Fruit fly (Drosophila melanogaster) whole organism, adult: ENCODE results near the gene Cyp4e3.

Experiments
- CG14711 ChIP-seq: fragments of 200-800 bp; sonication (Bioruptor generic); optimal IDR thresholded peaks from 2 replicates; lab custom pipeline; 2018; ENCODE audit warnings: missing biosample characterization, mild to moderate bottlenecking, missing genetic modification characterization, moderate library complexity
- CG1620 ChIP-seq: fragments of 200-800 bp; sonication (Bioruptor generic); optimal IDR thresholded peaks from 2 replicates; lab custom pipeline; 2016; ENCODE audit warnings: missing biosample characterization, missing genetic modification characterization
- CG5204 ChIP-seq: fragments of 200-800 bp; sonication (Bioruptor generic); optimal IDR thresholded peaks from 2 replicates; lab custom pipeline; 2016; ENCODE audit warnings: missing biosample characterization, missing genetic modification characterization
- CG7045 ChIP-seq: fragments of 200-800 bp; sonication (Bioruptor generic); optimal IDR thresholded peaks from 2 replicates; lab custom pipeline; 2017; ENCODE audit warnings: missing biosample characterization, mild to moderate bottlenecking, missing genetic modification characterization
- CG7101 ChIP-seq: fragments of 200-800 bp; sonication (Bioruptor generic); optimal IDR thresholded peaks from 2 replicates; lab custom pipeline; 2018; ENCODE audit warnings: missing biosample characterization, mild to moderate bottlenecking, missing genetic modification characterization, moderate library complexity
- Clk ChIP-seq: fragments of 200-800 bp; sonication (Bioruptor generic); optimal IDR thresholded peaks from 2 replicates; lab custom pipeline; 2017; ENCODE audit warnings: missing biosample characterization, missing genetic modification characterization
- Hr96 ChIP-seq: fragments of 200-800 bp; sonication (Bioruptor generic); optimal IDR thresholded peaks from 2 replicates; lab custom pipeline; 2016; ENCODE audit warnings: missing biosample characterization, missing genetic modification characterization
- cic ChIP-seq: fragments of 200-800 bp; sonication (Bioruptor generic); optimal IDR thresholded peaks from 2 replicates; lab custom pipeline; 2017; ENCODE audit warnings: missing biosample characterization, mild to moderate bottlenecking, missing genetic modification characterization, moderate library complexity
- kay ChIP-seq: fragments of 200-800 bp; sonication (Bioruptor generic); peaks from one replicate; lab custom pipeline; 2016; ENCODE audit warnings: missing biosample characterization, missing genetic modification characterization, borderline replicate concordance
- tj ChIP-seq: fragments of 200-800 bp; sonication (Bioruptor generic); optimal IDR thresholded peaks from 3 replicates; lab custom pipeline; 2017; ENCODE audit warnings: missing biosample characterization, mild to moderate bottlenecking, missing genetic modification characterization, moderate library complexity

DNA sequence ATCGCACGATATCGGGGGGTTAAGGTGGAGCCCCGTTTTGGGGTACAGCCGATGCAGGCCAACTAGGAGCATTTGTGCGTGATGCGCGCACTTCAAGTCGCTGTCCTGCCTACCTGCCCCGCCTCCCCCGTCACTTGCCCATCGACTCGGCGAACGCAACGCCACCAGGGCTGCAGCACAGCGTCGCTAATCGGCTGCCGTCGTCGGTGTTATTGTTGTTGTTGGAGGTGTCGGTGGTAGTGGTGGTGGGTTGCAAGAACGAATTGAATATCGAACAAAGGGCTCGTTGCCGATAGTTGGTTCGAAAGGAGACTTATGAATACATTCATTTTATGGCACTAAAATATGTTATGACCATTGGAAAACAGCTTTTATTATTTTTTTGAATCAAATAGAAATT is 9.0 kb upstream of the Cyp4e3 start:
- no peak for TF ChIP-seq CG1620
- peak; percentile 41 for TF ChIP-seq Clk (GFP tag; lab: Kevin White, UChicago)
- TF ChIP-seq CG7101 (tag; lab: Kevin White, UChicago) = peak; percentile 55
- peak; percentile 56 for TF ChIP-seq CG5204 (GFP tag; lab: Kevin White, UChicago)
- no peak for TF ChIP-seq kay
- no peak for TF ChIP-seq tj
- peak; percentile 37 for TF ChIP-seq CG14711 (tag; lab: Kevin White, UChicago)
- TF ChIP-seq Hr96 (GFP tag; lab: Kevin White, UChicago) = peak; percentile 73
- TF ChIP-seq cic (GFP tag; lab: Kevin White, UChicago) = no peak
- TF ChIP-seq CG7045 (GFP tag; lab: Kevin White, UChicago) = peak; percentile 21
